Fruit fly (Drosophila melanogaster) whole organism, prepupa: ENCODE data around the gene Gem4c.

Experiments
- Blimp-1 ChIP-seq: fragments of 200-800 bp; sonication (Bioruptor generic); optimal IDR thresholded peaks from 3 replicates; lab custom pipeline; 2017; ENCODE audit warnings: missing biosample characterization, missing genetic modification characterization, mild to moderate bottlenecking, moderate library complexity, missing genetic modification reagents
- CG10631 ChIP-seq: fragments of 200-800 bp; sonication (Bioruptor generic); optimal IDR thresholded peaks from 2 replicates; lab custom pipeline; 2016; ENCODE audit warnings: missing biosample characterization, missing genetic modification characterization
- CG1621 ChIP-seq: fragments of 200-800 bp; sonication (Bioruptor generic); optimal IDR thresholded peaks from 3 replicates; lab custom pipeline; 2018; ENCODE audit warnings: missing biosample characterization, mild to moderate bottlenecking, missing genetic modification characterization
- CG16779 ChIP-seq: fragments of 200-800 bp; sonication (Bioruptor generic); optimal IDR thresholded peaks from 3 replicates; lab custom pipeline; 2017; ENCODE audit warnings: missing biosample characterization, mild to moderate bottlenecking, missing genetic modification characterization
- CG3032 ChIP-seq: fragments of 200-800 bp; optimal IDR thresholded peaks from 2 replicates; lab custom pipeline; 2019; ENCODE audit warnings: missing biosample characterization, mild to moderate bottlenecking, missing genetic modification characterization, moderate library complexity
- CG31627 ChIP-seq: fragments of 200-800 bp; sonication (Bioruptor generic); optimal IDR thresholded peaks from 3 replicates; lab custom pipeline; 2016; ENCODE audit warnings: missing biosample characterization, missing genetic modification characterization
- CG32006 ChIP-seq: fragments of 200-800 bp; sonication (Bioruptor generic); optimal IDR thresholded peaks from 3 replicates; lab custom pipeline; 2017; ENCODE audit warnings: missing biosample characterization, mild to moderate bottlenecking, missing genetic modification characterization
- CG34406 ChIP-seq: fragments of 200-800 bp; sonication (Bioruptor generic); optimal IDR thresholded peaks from 3 replicates; lab custom pipeline; 2016; ENCODE audit warnings: missing biosample characterization, missing genetic modification characterization
- CG3919 ChIP-seq: fragments of 200-800 bp; sonication (Bioruptor generic); optimal IDR thresholded peaks from 3 replicates; lab custom pipeline; 2016; ENCODE audit warnings: missing biosample characterization, missing genetic modification characterization
- CG6163 ChIP-seq: fragments of 200-800 bp; sonication (Bioruptor generic); IDR thresholded peaks from 3 replicates; pipeline ENCODE4 v1.3.6; 2022; ENCODE audit warnings: missing biosample characterization, missing genetic modification characterization
- CG6276 ChIP-seq: fragments of 200-800 bp; sonication (Bioruptor generic); optimal IDR thresholded peaks from 2 replicates; lab custom pipeline; 2017; ENCODE audit warnings: missing biosample characterization, mild to moderate bottlenecking, missing genetic modification characterization
- CG6808 ChIP-seq: fragments of 200-800 bp; sonication (Bioruptor generic); optimal IDR thresholded peaks from 3 replicates; lab custom pipeline; 2017; ENCODE audit warnings: missing biosample characterization, missing genetic modification characterization, mild to moderate bottlenecking, moderate library complexity, missing genetic modification reagents
- CG6854 ChIP-seq: fragments of 200-800 bp; sonication (Bioruptor generic); optimal IDR thresholded peaks from 2 replicates; lab custom pipeline; 2017; ENCODE audit warnings: missing biosample characterization, mild to moderate bottlenecking, missing genetic modification characterization
- CG7368 ChIP-seq: fragments of 200-800 bp; sonication (Bioruptor generic); optimal IDR thresholded peaks from 3 replicates; lab custom pipeline; 2016; ENCODE audit warnings: missing biosample characterization, missing genetic modification characterization
- CG8119 ChIP-seq: fragments of 200-800 bp; sonication (Bioruptor generic); IDR thresholded peaks from 3 replicates; pipeline ENCODE4 v1.3.6; 2022; ENCODE audit warnings: missing biosample characterization, missing genetic modification characterization
- CG8319 ChIP-seq: fragments of 200-800 bp; sonication (Bioruptor generic); optimal IDR thresholded peaks from 3 replicates; lab custom pipeline; 2016; ENCODE audit warnings: missing biosample characterization, missing genetic modification characterization
- CG8632 ChIP-seq: fragments of 200-800 bp; sonication (Bioruptor generic); optimal IDR thresholded peaks from 3 replicates; lab custom pipeline; 2016; ENCODE audit warnings: missing biosample characterization, missing genetic modification characterization
- Eip75B ChIP-seq: fragments of 200-800 bp; sonication (Bioruptor generic); optimal IDR thresholded peaks from 3 replicates; lab custom pipeline; 2016; ENCODE audit warnings: missing biosample characterization, missing genetic modification characterization
- Eip78C ChIP-seq: fragments of 200-800 bp; sonication (Bioruptor generic); peaks from one replicate; lab custom pipeline; 2016; ENCODE audit warnings: missing biosample characterization, missing genetic modification characterization
- Eip93F ChIP-seq: fragments of 200-800 bp; sonication (Bioruptor generic); optimal IDR thresholded peaks from 2 replicates; lab custom pipeline; 2016; ENCODE audit warnings: missing biosample characterization, mild to moderate bottlenecking, missing genetic modification characterization
- Ets21C ChIP-seq: fragments of 200-800 bp; sonication (Bioruptor generic); optimal IDR thresholded peaks from 3 replicates; lab custom pipeline; 2016; ENCODE audit warnings: missing biosample characterization, missing genetic modification characterization
- Ets96B ChIP-seq: fragments of 200-800 bp; optimal IDR thresholded peaks from 2 replicates; lab custom pipeline; 2019; ENCODE audit warnings: missing biosample characterization, mild to moderate bottlenecking, missing genetic modification characterization, moderate library complexity
- Gug ChIP-seq: fragments of 200-800 bp; sonication (Bioruptor generic); IDR thresholded peaks from 2 replicates; pipeline ENCODE4 v1.3.6; 2022; ENCODE audit warnings: missing biosample characterization, missing genetic modification characterization
- Hr39 ChIP-seq: fragments of 200-800 bp; sonication (Bioruptor generic); optimal IDR thresholded peaks from 2 replicates; lab custom pipeline; 2016; ENCODE audit warnings: missing biosample characterization, missing genetic modification characterization
- Hr4 ChIP-seq: fragments of 200-800 bp; sonication (Bioruptor generic); optimal IDR thresholded peaks from 3 replicates; lab custom pipeline; 2016; ENCODE audit warnings: missing biosample characterization, missing genetic modification characterization
- Lpt ChIP-seq: fragments of 200-800 bp; sonication (Bioruptor generic); optimal IDR thresholded peaks from 3 replicates; lab custom pipeline; 2016; ENCODE audit warnings: missing biosample characterization, missing genetic modification characterization
- OdsH ChIP-seq: fragments of 200-800 bp; sonication (Bioruptor generic); optimal IDR thresholded peaks from 3 replicates; lab custom pipeline; 2016; ENCODE audit warnings: missing biosample characterization, missing genetic modification characterization
- Smox ChIP-seq: fragments of 200-800 bp; sonication (Bioruptor generic); optimal IDR thresholded peaks from 3 replicates; lab custom pipeline; 2016; ENCODE audit warnings: missing biosample characterization, missing genetic modification characterization
- Sox102F ChIP-seq: fragments of 200-800 bp; sonication (Bioruptor generic); optimal IDR thresholded peaks from 2 replicates; lab custom pipeline; 2016; ENCODE audit warnings: missing biosample characterization, mild to moderate bottlenecking, missing genetic modification characterization
- Sox15 ChIP-seq: fragments of 200-800 bp; sonication (Bioruptor generic); optimal IDR thresholded peaks from 3 replicates; lab custom pipeline; 2016; ENCODE audit warnings: missing biosample characterization, missing genetic modification characterization
- achi ChIP-seq: fragments of 200-800 bp; sonication (Bioruptor generic); optimal IDR thresholded peaks from 3 replicates; lab custom pipeline; 2016; ENCODE audit warnings: missing biosample characterization, missing genetic modification characterization
- cyc ChIP-seq: fragments of 200-800 bp; sonication (Bioruptor generic); optimal IDR thresholded peaks from 3 replicates; lab custom pipeline; 2016; ENCODE audit warnings: missing biosample characterization, missing genetic modification characterization
- dsx ChIP-seq: fragments of 200-800 bp; optimal IDR thresholded peaks from 3 replicates; lab custom pipeline; 2019; ENCODE audit warnings: missing biosample characterization, mild to moderate bottlenecking, missing genetic modification characterization, moderate library complexity; ENCODE audit not compliant: poor library complexity, severe bottlenecking
- eg ChIP-seq: fragments of 200-800 bp; sonication (Bioruptor generic); IDR thresholded peaks from 3 replicates; pipeline ENCODE4 v1.3.6; 2022; ENCODE audit warnings: missing biosample characterization, missing genetic modification characterization
- esn ChIP-seq: fragments of 200-800 bp; sonication (Bioruptor generic); optimal IDR thresholded peaks from 2 replicates; lab custom pipeline; 2016; ENCODE audit warnings: missing biosample characterization, mild to moderate bottlenecking, missing genetic modification characterization, moderate library complexity
- fd59A ChIP-seq: fragments of 200-800 bp; sonication (Bioruptor generic); optimal IDR thresholded peaks from 2 replicates; lab custom pipeline; 2017; ENCODE audit warnings: missing biosample characterization, mild to moderate bottlenecking, missing genetic modification characterization, missing genetic modification reagents
- fd85E ChIP-seq: fragments of 200-800 bp; sonication (Bioruptor generic); optimal IDR thresholded peaks from 3 replicates; lab custom pipeline; 2016; ENCODE audit warnings: missing biosample characterization, missing genetic modification characterization
- fkh ChIP-seq: fragments of 200-800 bp; sonication (Bioruptor generic); optimal IDR thresholded peaks from 3 replicates; lab custom pipeline; 2017; ENCODE audit warnings: missing biosample characterization, mild to moderate bottlenecking, missing genetic modification characterization, moderate library complexity
- net ChIP-seq: fragments of 200-800 bp; sonication (Bioruptor generic); optimal IDR thresholded peaks from 3 replicates; lab custom pipeline; 2016; ENCODE audit warnings: missing biosample characterization, missing genetic modification characterization
- pdm3 ChIP-seq: fragments of 200-800 bp; sonication (Bioruptor generic); optimal IDR thresholded peaks from 3 replicates; lab custom pipeline; 2016; ENCODE audit warnings: missing biosample characterization, missing genetic modification characterization
- salr ChIP-seq, 2 experiments: fragments of 200-800 bp; sonication (Bioruptor generic); optimal IDR thresholded peaks; 3 replicates each; lab custom pipeline; 2016 to 2018; ENCODE audit warnings: missing biosample characterization in 2 of 2, missing genetic modification characterization in 2 of 2, mild to moderate bottlenecking in 1 of 2
- spab ChIP-seq: fragments of 200-800 bp; sonication (Bioruptor generic); optimal IDR thresholded peaks from 2 replicates; lab custom pipeline; 2017; ENCODE audit warnings: missing biosample characterization, mild to moderate bottlenecking, missing genetic modification characterization, missing genetic modification reagents
- ss ChIP-seq, 2 experiments: fragments of 200-800 bp; sonication (Bioruptor generic); optimal IDR thresholded peaks; 2 replicates in 1 of 2; 3 replicates in 1 of 2; lab custom pipeline; 2017 to 2018; ENCODE audit warnings: mild to moderate bottlenecking in 2 of 2, missing biosample characterization in 2 of 2, missing genetic modification characterization in 2 of 2, moderate library complexity in 1 of 2
- svp ChIP-seq: fragments of 200-800 bp; sonication (Bioruptor generic); peaks from one replicate; lab custom pipeline; 2016; ENCODE audit warnings: missing biosample characterization, missing genetic modification characterization
- topi ChIP-seq: fragments of 200-800 bp; sonication (Bioruptor generic); optimal IDR thresholded peaks from 3 replicates; lab custom pipeline; 2016; ENCODE audit warnings: missing biosample characterization, missing genetic modification characterization
- vri ChIP-seq: fragments of 200-800 bp; sonication (Bioruptor generic); optimal IDR thresholded peaks from 3 replicates; lab custom pipeline; 2016; ENCODE audit warnings: missing biosample characterization, mild to moderate bottlenecking, missing genetic modification characterization

Gene Gem4c

DNA sequence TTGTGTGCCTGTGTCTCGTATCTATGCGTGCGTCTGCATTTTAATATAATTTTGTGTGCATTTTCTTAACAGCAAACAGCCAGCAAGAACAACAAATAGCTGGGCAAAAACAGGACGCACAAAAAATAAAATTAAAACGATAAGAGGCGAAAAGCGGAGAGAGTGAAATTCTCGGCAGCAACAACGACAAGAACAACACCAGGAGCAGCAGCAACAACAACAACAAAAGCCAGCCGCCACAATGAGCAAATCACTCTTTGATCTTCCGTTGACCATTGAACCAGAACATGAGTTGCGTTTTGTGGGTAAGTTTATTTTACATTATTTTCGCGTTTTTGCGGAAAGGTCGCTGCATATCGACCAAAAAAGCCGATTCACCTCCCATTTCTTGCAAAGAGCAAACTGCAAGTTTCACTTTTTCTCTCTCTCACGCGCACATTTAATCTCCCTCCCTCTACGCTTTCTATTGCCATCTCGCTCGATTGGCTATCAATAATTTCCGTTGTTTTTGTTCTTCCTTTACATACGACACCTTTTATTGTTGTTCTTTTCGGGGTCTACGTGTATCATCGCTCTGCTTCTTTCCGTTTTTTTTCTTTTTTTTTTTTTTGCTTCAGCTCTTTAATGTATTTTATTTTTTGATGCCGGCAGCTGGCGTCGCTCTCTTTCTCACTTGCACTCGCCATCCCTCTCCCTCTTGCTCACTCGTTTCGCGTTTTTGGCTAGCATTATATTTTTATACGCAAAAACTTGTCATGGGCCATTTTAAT lies 4.8 kb downstream of the Gem4c start:
- TF ChIP-seq fd85E (GFP tag; lab: Kevin White, UChicago) (no peak), CG3032 (tag; lab: Kevin White, UChicago) (no peak), CG8632 (GFP tag; lab: Kevin White, UChicago) (peak; percentile 8), CG10631 (GFP tag; lab: Kevin White, UChicago) (no peak), Eip75B (GFP tag; lab: Kevin White, UChicago) (no peak), vri (peak; percentile 16), Blimp-1 (GFP tag; lab: Kevin White, UChicago) (peak; percentile 47), eg (GFP tag; lab: Robert Waterston, UW) (peak; percentile 39; the same call in 2 of the 3 replicates), CG6276 (GFP tag; lab: Kevin White, UChicago) (no peak), Gug (GFP tag; lab: Robert Waterston, UW) (no peak), CG6808 (no peak), pdm3 (GFP tag; lab: Kevin White, UChicago) (no peak), CG34406 (GFP tag; lab: Kevin White, UChicago) (no peak), svp (GFP tag; lab: Kevin White, UChicago) (peak; percentile 87), Sox102F (no peak), CG6163 (peak; percentile 56; the same call in 2 of the 3 replicates), ss (GFP tag; optimal IDR thresholded peaks at IDR 0.05; lab: Kevin White, UChicago) (peak in 1 of 2 experiments; percentile 47)

DNA sequence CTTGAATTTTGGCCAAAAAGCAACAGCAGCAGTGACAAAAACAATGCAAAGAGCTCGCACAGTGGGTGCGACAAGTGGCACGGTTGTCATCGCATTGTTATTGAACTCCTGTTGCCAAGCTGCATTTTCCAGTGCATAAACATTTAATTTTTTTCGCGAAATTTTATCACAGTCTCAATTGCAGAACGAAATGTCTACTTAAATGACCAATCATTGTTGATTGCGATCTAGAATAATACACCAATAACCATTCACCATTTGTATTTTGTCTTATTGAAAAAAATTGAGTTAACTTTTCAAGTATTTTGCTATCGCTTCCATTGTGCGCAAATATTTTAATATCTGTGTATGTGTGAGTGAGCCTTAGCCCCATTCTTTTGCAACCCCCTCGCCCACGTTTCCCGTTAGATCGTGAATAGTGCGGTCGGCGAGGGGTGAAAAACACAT lies 5.4 kb downstream of the Gem4c start:
- no peak for TF ChIP-seq pdm3 (GFP tag; lab: Kevin White, UChicago)
- TF ChIP-seq eg (GFP tag; lab: Robert Waterston, UW) = 0 out of 3 replicates have a peak, but pooled peaks have one; percentile 37
- peak; percentile 42 for TF ChIP-seq CG10631 (GFP tag; lab: Kevin White, UChicago)
- TF ChIP-seq ss (GFP tag; optimal IDR thresholded peaks at IDR 0.05; lab: Kevin White, UChicago) = no peak
- no peak for TF ChIP-seq Sox15 (GFP tag; lab: Kevin White, UChicago)
- no peak for TF ChIP-seq Sox102F
- no peak for TF ChIP-seq CG6808
- TF ChIP-seq CG32006 (GFP tag; lab: Kevin White, UChicago) = no peak
- no peak for TF ChIP-seq svp (GFP tag; lab: Kevin White, UChicago)
- no peak for TF ChIP-seq Ets96B
- no peak for TF ChIP-seq fd85E (GFP tag; lab: Kevin White, UChicago)
- peak; percentile 46; the same call in 1 of the 3 replicates for TF ChIP-seq CG8119 (GFP tag; lab: Robert Waterston, UW)
- TF ChIP-seq Lpt (GFP tag; lab: Kevin White, UChicago) = no peak
- TF ChIP-seq Hr39 (GFP tag; lab: Kevin White, UChicago) = no peak
- no peak for TF ChIP-seq salr (GFP tag; optimal IDR thresholded peaks at IDR 0.05; lab: Kevin White, UChicago)
- no peak for TF ChIP-seq CG16779
- TF ChIP-seq CG3919 (GFP tag; lab: Kevin White, UChicago) = no peak
- peak; percentile 84 for TF ChIP-seq Eip78C (GFP tag; lab: Kevin White, UChicago)
- no peak for TF ChIP-seq spab (GFP tag; lab: Kevin White, UChicago)
- TF ChIP-seq CG3032 (tag; lab: Kevin White, UChicago) = no peak
- TF ChIP-seq dsx = no peak
- no peak for TF ChIP-seq CG1621
- no peak for TF ChIP-seq achi (GFP tag; lab: Kevin White, UChicago)
- TF ChIP-seq vri = no peak
- TF ChIP-seq cyc = no peak
- TF ChIP-seq CG6163 = no peak
- no peak for TF ChIP-seq Eip93F (GFP tag; lab: Kevin White, UChicago)
- TF ChIP-seq CG6276 (GFP tag; lab: Kevin White, UChicago) = no peak
- TF ChIP-seq CG7368 (GFP tag; lab: Kevin White, UChicago) = no peak
- no peak for TF ChIP-seq net
- TF ChIP-seq CG8319 (GFP tag; lab: Kevin White, UChicago) = no peak
- TF ChIP-seq esn (GFP tag; lab: Kevin White, UChicago) = peak; percentile 10
- no peak for TF ChIP-seq Smox (GFP tag; lab: Kevin White, UChicago)
- TF ChIP-seq Ets21C (GFP tag; lab: Kevin White, UChicago) = no peak
- TF ChIP-seq CG34406 (GFP tag; lab: Kevin White, UChicago) = no peak
- no peak for TF ChIP-seq fkh (GFP tag; lab: Kevin White, UChicago)
- TF ChIP-seq CG6854 (GFP tag; lab: Kevin White, UChicago) = no peak
- peak; percentile 41 for TF ChIP-seq OdsH (GFP tag; lab: Kevin White, UChicago)
- TF ChIP-seq fd59A (GFP tag; lab: Kevin White, UChicago) = no peak
- TF ChIP-seq Hr4 (GFP tag; lab: Kevin White, UChicago) = peak; percentile 69
- TF ChIP-seq CG8632 (GFP tag; lab: Kevin White, UChicago) = no peak
- TF ChIP-seq topi (GFP tag; lab: Kevin White, UChicago) = no peak
- TF ChIP-seq CG31627 (GFP tag; lab: Kevin White, UChicago) = peak; percentile 30
- no peak; the same call in 1 of the 2 replicates for TF ChIP-seq Gug (GFP tag; lab: Robert Waterston, UW)
